Worm (Caenorhabditis elegans) whole organism, L3 larva: ENCODE data around the gene clec-226.
A peak's percentile ranks its signal among the peaks of the same experiment; 100 is the strongest.

ENCODE experiments used
- ceh-82 ChIP-seq: fragments of 150-350 bp; optimal IDR thresholded peaks from 2 replicates; lab custom pipeline; 2014; ENCODE audit warnings: missing biosample characterization, missing genetic modification characterization
- fkh-10 ChIP-seq: sonication (generic microtip); optimal IDR thresholded peaks from 2 replicates; lab custom pipeline; 2017; ENCODE audit warnings: missing biosample characterization, missing genetic modification reagents, missing genetic modification characterization
- mdl-1 ChIP-seq: fragments of 150-350 bp; optimal IDR thresholded peaks from 2 replicates; lab custom pipeline; 2014; ENCODE audit warnings: missing biosample characterization, missing genetic modification characterization
- nhr-11 ChIP-seq: fragments of 150-350 bp; optimal IDR thresholded peaks from 2 replicates; lab custom pipeline; 2014; ENCODE audit warnings: missing biosample characterization, missing genetic modification characterization
- nhr-12 ChIP-seq: fragments of 150-350 bp; optimal IDR thresholded peaks from 2 replicates; lab custom pipeline; 2014; ENCODE audit warnings: missing biosample characterization, missing genetic modification characterization
- nhr-28 ChIP-seq: fragments of 150-350 bp; optimal IDR thresholded peaks from 2 replicates; lab custom pipeline; 2014; ENCODE audit warnings: missing biosample characterization, missing genetic modification characterization
- nhr-76 ChIP-seq: fragments of 150-350 bp; sonication (generic microtip); optimal IDR thresholded peaks from 5 replicates; lab custom pipeline; 2014; ENCODE audit warnings: missing biosample characterization, missing genetic modification characterization

ce11 chrV:13936850-13937249, 9.9 kb upstream of the clec-226 start, which contains the start of gene srw-145:
- TF ChIP-seq mdl-1 (tag; lab: Kevin White, UChicago) (no peak), fkh-10 (GFP tag; lab: Kevin White, UChicago) (no peak), nhr-12 (tag; lab: Kevin White, UChicago) (no peak), ceh-82 (tag; lab: Kevin White, UChicago) (no peak), nhr-11 (tag; lab: Kevin White, UChicago) (peak; percentile 62), nhr-76 (tag; lab: Kevin White, UChicago) (no peak), nhr-28 (tag; lab: Kevin White, UChicago) (no peak)
